Worm (Caenorhabditis elegans) whole organism, mixed stage, embryonic: ENCODE measurements around the gene Y38H8A.2.

Experiments used
- M03D4.4 ChIP-seq: sonication (generic microtip); optimal IDR thresholded peaks from 2 replicates; lab custom pipeline; 2017; ENCODE audit warnings: mild to moderate bottlenecking, missing genetic modification characterization, missing compliant biosample characterization
- bed-3 ChIP-seq: fragments of 200-800 bp; sonication (Bioruptor generic); optimal IDR thresholded peaks from 3 replicates; lab custom pipeline; 2018; ENCODE audit warnings: mild to moderate bottlenecking, missing genetic modification characterization, moderate library complexity, missing compliant biosample characterization
- blmp-1 ChIP-seq: fragments of 150-350 bp; optimal IDR thresholded peaks from 2 replicates; lab custom pipeline; 2014; ENCODE audit warnings: missing biosample characterization, missing genetic modification characterization
- ceh-43 ChIP-seq: fragments of 200-800 bp; sonication (Bioruptor generic); optimal IDR thresholded peaks from 2 replicates; lab custom pipeline; 2018; ENCODE audit warnings: mild to moderate bottlenecking, missing genetic modification characterization, moderate library complexity, missing compliant biosample characterization
- ces-1 ChIP-seq: fragments of 150-350 bp; optimal IDR thresholded peaks from 2 replicates; lab custom pipeline; 2014; ENCODE audit warnings: missing biosample characterization, missing genetic modification reagents, missing genetic modification characterization
- cnd-1 ChIP-seq: fragments of 200-800 bp; sonication (Bioruptor generic); optimal IDR thresholded peaks from 2 replicates; lab custom pipeline; 2018; ENCODE audit warnings: mild to moderate bottlenecking, missing genetic modification characterization, missing compliant biosample characterization
- drap-1 ChIP-seq: fragments of 200-800 bp; sonication (Bioruptor generic); optimal IDR thresholded peaks from 3 replicates; lab custom pipeline; 2018; ENCODE audit warnings: mild to moderate bottlenecking, missing genetic modification characterization, missing compliant biosample characterization
- flh-1 ChIP-seq: fragments of 200-800 bp; sonication (Bioruptor generic); optimal IDR thresholded peaks from 2 replicates; lab custom pipeline; 2018; ENCODE audit warnings: mild to moderate bottlenecking, missing genetic modification characterization, moderate library complexity, missing compliant biosample characterization
- hlh-1 ChIP-seq: fragments of 150-350 bp; optimal IDR thresholded peaks from 2 replicates; lab custom pipeline; 2014; ENCODE audit warnings: missing biosample characterization, missing genetic modification reagents, missing genetic modification characterization
- lin-32 ChIP-seq: fragments of 200-800 bp; sonication (Bioruptor generic); optimal IDR thresholded peaks from 2 replicates; lab custom pipeline; 2018; ENCODE audit warnings: mild to moderate bottlenecking, missing genetic modification characterization, missing compliant biosample characterization
- nhr-12 ChIP-seq: fragments of 150-350 bp; optimal IDR thresholded peaks from 2 replicates; lab custom pipeline; 2014; ENCODE audit warnings: missing biosample characterization, missing genetic modification characterization
- nhr-28 ChIP-seq: fragments of 150-350 bp; optimal IDR thresholded peaks from 2 replicates; lab custom pipeline; 2014; ENCODE audit warnings: missing biosample characterization, missing genetic modification characterization
- nhr-76 ChIP-seq: sonication (generic microtip); optimal IDR thresholded peaks from 2 replicates; lab custom pipeline; 2017; ENCODE audit warnings: missing biosample characterization, missing genetic modification characterization
- pha-4 ChIP-seq: fragments of 150-350 bp; optimal IDR thresholded peaks from 2 replicates; lab custom pipeline; 2018; ENCODE audit warnings: missing biosample characterization, missing genetic modification reagents, missing genetic modification characterization
- sem-2 ChIP-seq: fragments of 200-800 bp; sonication (Bioruptor generic); optimal IDR thresholded peaks from 2 replicates; lab custom pipeline; 2018; ENCODE audit warnings: mild to moderate bottlenecking, missing genetic modification characterization, missing compliant biosample characterization
- sptf-1 ChIP-seq: sonication (generic microtip); optimal IDR thresholded peaks from 2 replicates; lab custom pipeline; 2017; ENCODE audit warnings: mild to moderate bottlenecking, missing genetic modification characterization, moderate library complexity, missing compliant biosample characterization
- unc-120 ChIP-seq: sonication (generic microtip); optimal IDR thresholded peaks from 2 replicates; lab custom pipeline; 2017; ENCODE audit warnings: missing genetic modification characterization, missing compliant biosample characterization; ENCODE audit not compliant: poor library complexity, severe bottlenecking
- unc-39 ChIP-seq: fragments of 150-350 bp; optimal IDR thresholded peaks from 2 replicates; lab custom pipeline; 2014; ENCODE audit warnings: missing biosample characterization, missing genetic modification characterization
- unc-62 ChIP-seq: fragments of 150-350 bp; optimal IDR thresholded peaks from 2 replicates; lab custom pipeline; 2014; ENCODE audit warnings: missing biosample characterization, missing genetic modification reagents, missing genetic modification characterization
- zip-8 ChIP-seq: fragments of 150-350 bp; optimal IDR thresholded peaks from 2 replicates; lab custom pipeline; 2014; ENCODE audit warnings: missing biosample characterization, missing genetic modification characterization
- ztf-11 ChIP-seq: fragments of 150-350 bp; optimal IDR thresholded peaks from 2 replicates; lab custom pipeline; 2014; ENCODE audit warnings: missing biosample characterization, missing genetic modification characterization

Y38H8A.2 gene

DNA sequence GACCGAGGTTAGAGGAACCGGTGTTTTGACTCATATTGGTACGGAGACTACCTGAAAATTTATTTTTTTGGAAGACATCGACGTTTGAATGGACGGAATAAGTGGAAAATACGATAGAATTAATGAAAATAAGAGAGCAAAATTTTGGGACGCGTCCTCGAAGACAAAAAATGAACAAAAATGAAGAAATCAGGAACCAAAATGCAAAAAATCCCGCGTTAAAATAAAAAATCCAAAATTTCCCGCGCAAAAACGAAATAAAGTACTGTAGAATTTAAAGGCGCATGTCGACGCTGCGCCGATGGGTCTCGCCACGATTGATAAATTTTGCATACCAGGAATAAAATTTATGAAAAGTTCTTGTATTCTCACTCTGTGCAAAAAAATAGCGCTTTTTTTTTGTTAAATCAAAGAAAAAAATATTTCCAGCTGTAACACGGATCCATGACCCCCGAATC, 37.9 kb downstream of the Y38H8A.2 start, which contains the start of gene puf-3:
Gene puf-3 (minus strand): TSS at position 51 of the 458 bp plus-strand sequence.
- TF ChIP-seq bed-3 (GFP tag; lab: Kevin White, UChicago) (no peak), nhr-76 (tag; lab: Kevin White, UChicago) (no peak), nhr-28 (tag; lab: Kevin White, UChicago) (no peak), nhr-12 (tag; lab: Kevin White, UChicago) (no peak), ceh-43 (GFP tag; lab: Kevin White, UChicago) (no peak), sem-2 (no peak), unc-62 (GFP tag; lab: Kevin White, UChicago) (no peak), unc-120 (tag; lab: Kevin White, UChicago) (no peak), hlh-1 (tag; lab: Kevin White, UChicago) (no peak)

DNA sequence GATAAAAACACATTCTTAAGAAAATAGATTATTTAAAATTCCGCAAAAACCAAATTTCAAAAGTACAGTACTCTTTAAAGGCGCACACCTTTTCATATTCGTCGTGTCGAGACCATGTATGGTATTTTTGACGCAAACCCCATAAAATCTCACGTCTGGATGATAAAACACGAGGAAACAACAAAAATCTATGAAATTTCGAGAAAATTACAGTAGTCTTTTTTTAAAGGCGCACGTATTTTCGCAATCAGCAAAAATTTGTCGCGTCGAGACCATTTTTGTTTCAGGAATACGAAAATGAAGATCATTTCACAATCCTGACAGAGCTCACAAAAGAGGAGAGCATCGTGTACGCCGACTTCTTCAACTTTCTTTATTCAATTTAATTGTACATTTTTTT, 38.8 kb downstream of the Y38H8A.2 start:
- no peak for TF ChIP-seq ztf-11
- no peak for TF ChIP-seq zip-8
- TF ChIP-seq drap-1 (GFP tag; lab: Kevin White, UChicago), result no peak
- TF ChIP-seq cnd-1 (tag; lab: Kevin White, UChicago), result no peak
- TF ChIP-seq flh-1, result no peak

DNA sequence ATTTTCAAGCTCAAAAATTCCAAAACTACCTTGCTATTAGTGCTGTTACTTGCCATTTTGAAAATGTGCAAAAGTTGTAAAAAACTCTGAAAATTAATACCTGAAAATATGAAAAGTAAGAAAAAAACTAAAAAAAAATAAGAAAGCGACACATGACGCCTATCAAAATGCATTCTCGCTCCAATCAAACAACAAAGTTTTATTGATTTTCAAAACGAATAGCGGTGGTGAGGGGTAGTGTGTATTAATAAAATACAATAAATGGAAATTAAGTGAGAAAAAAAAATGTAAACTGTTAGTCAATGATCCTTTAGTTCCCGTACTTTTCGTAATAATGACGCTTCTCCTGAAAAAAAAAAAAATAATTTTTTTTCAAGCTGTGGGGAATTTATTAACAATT, 47.6 kb downstream of the Y38H8A.2 start, which contains the start of gene dcap-2:
Gene dcap-2 (minus strand): TSS at position 86 of the 400 bp plus-strand sequence.
- TF ChIP-seq sptf-1 (no peak), hlh-1 (tag; lab: Kevin White, UChicago) (peak; percentile 11), ces-1 (GFP tag; lab: Kevin White, UChicago) (peak; percentile 32)

DNA sequence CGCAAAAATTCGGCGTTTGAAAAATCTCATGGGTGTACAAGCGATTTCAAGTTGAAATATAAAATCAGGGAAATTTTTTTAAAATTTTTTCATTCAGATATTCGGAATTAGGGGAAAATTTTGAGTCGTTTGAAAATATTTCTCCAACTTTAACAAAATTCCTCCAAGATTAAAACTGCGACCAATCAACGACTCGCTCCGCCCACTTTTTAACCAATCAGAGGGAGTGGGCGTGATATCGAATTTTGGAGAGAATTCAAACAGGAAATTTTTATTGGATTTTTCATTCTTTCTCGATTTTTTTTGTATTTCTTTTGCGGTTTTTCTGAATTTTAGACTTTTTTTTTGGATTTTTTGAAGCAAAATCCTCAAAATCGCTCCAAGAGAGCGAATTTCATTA, 51.0 kb downstream of the Y38H8A.2 start:
- TF ChIP-seq lin-32 (GFP tag; lab: Kevin White, UChicago) (no peak), zip-8 (no peak), ztf-11 (no peak), blmp-1 (tag; lab: Kevin White, UChicago) (no peak), bed-3 (GFP tag; lab: Kevin White, UChicago) (no peak), unc-39 (tag; lab: Kevin White, UChicago) (no peak), cnd-1 (tag; lab: Kevin White, UChicago) (no peak), M03D4.4 (tag; lab: Kevin White, UChicago) (no peak), pha-4 (no peak)
